Fruit fly (Drosophila melanogaster): ENCODE results near the gene CG15530.

- TF ChIP-seq EcR (GFP tag; optimal IDR thresholded peaks at IDR 0.05) (no peak), usp (GFP tag; optimal IDR thresholded peaks at IDR 0.05) (no peak), CG8478 (optimal IDR thresholded peaks at IDR 0.05) (no peak), pan (optimal IDR thresholded peaks at IDR 0.05) (no peak)
These were observed 13.4 kb downstream of the CG15530 start, which contains the start of gene CG9747 for dm6 chr3R:30191047-30191446.

Measured in whole organism.